Worm (Caenorhabditis elegans) whole organism, L1 larva: ENCODE data around the gene aex-4.
A peak's percentile ranks its signal among the peaks of the same experiment; 100 is the strongest.

ENCODE experiments used
- C16A3.4 ChIP-seq: fragments of 150-350 bp; optimal IDR thresholded peaks from 2 replicates; lab custom pipeline; 2014; ENCODE audit warnings: missing biosample characterization, missing genetic modification characterization
- F16B12.6 ChIP-seq: fragments of 150-350 bp; optimal IDR thresholded peaks from 2 replicates; lab custom pipeline; 2014; ENCODE audit warnings: missing biosample characterization, missing genetic modification characterization
- Y116A8C.19 ChIP-seq: sonication (generic microtip); optimal IDR thresholded peaks from 2 replicates; lab custom pipeline; 2016; ENCODE audit warnings: missing compliant biosample characterization, missing genetic modification characterization, borderline replicate concordance
- aly-2 ChIP-seq: fragments of 150-350 bp; optimal IDR thresholded peaks from 2 replicates; lab custom pipeline; 2014; ENCODE audit warnings: missing biosample characterization, missing genetic modification characterization
- blmp-1 ChIP-seq: fragments of 150-350 bp; optimal IDR thresholded peaks from 2 replicates; lab custom pipeline; 2014; ENCODE audit warnings: missing biosample characterization, missing genetic modification characterization
- ceh-8 ChIP-seq: fragments of 200-800 bp; sonication (Bioruptor generic); optimal IDR thresholded peaks from 2 replicates; lab custom pipeline; 2018; ENCODE audit warnings: mild to moderate bottlenecking, missing genetic modification characterization, moderate library complexity, missing compliant biosample characterization
- ceh-82 ChIP-seq, 3 experiments: fragments of 150-350 bp in 1 of 3; sonication (generic microtip) in 2 of 3; optimal IDR thresholded peaks; 2 replicates each; lab custom pipeline; 2014 to 2017; ENCODE audit warnings: missing biosample characterization in 3 of 3, missing genetic modification characterization in 3 of 3
- efl-1 ChIP-seq, 4 experiments: fragments of 150-350 bp; optimal IDR thresholded peaks in 3 of 4; peaks in 1 of 4; 1 replicate in 1 of 4; 2 replicates in 3 of 4; lab custom pipeline; 2014; ENCODE audit warnings: missing biosample characterization in 2 of 4, missing genetic modification characterization in 2 of 4, missing genetic modification reagents in 2 of 4
- egl-13 ChIP-seq: sonication (generic microtip); optimal IDR thresholded peaks from 2 replicates; lab custom pipeline; 2016; ENCODE audit warnings: missing genotype, missing genetic modification reagents, missing genetic modification characterization, missing compliant biosample characterization
- egl-27 ChIP-seq, 2 experiments: fragments of 150-350 bp in 1 of 2; sonication (generic microtip); optimal IDR thresholded peaks; 3 replicates each; lab custom pipeline; 2017 to 2018; ENCODE audit warnings: missing biosample characterization in 2 of 2, missing genetic modification characterization in 2 of 2, missing genetic modification reagents in 2 of 2
- elt-3 ChIP-seq, 6 experiments: fragments of 150-350 bp in 1 of 6; sonication (generic microtip); optimal IDR thresholded peaks; 2 replicates each; lab custom pipeline; 2017 to 2018; ENCODE audit warnings: missing biosample characterization in 6 of 6, missing genetic modification characterization in 6 of 6, inconsistent platforms in 1 of 6
- ets-5 ChIP-seq: fragments of 200-800 bp; sonication (Bioruptor generic); IDR thresholded peaks from 2 replicates; pipeline ENCODE4 v1.3.6; 2022; ENCODE audit warnings: missing genetic modification characterization, missing compliant biosample characterization
- fkh-10 ChIP-seq: sonication (generic microtip); optimal IDR thresholded peaks from 2 replicates; lab custom pipeline; 2017; ENCODE audit warnings: missing biosample characterization, missing genetic modification reagents, missing genetic modification characterization
- fkh-8 ChIP-seq: sonication (generic microtip); optimal IDR thresholded peaks from 2 replicates; lab custom pipeline; 2016; ENCODE audit warnings: mild to moderate bottlenecking, missing genetic modification characterization, missing compliant biosample characterization
- fos-1 ChIP-seq: fragments of 150-350 bp; optimal IDR thresholded peaks from 2 replicates; lab custom pipeline; 2014; ENCODE audit warnings: missing biosample characterization, missing genetic modification characterization
- grh-1 ChIP-seq: fragments of 200-800 bp; sonication (Bioruptor generic); IDR thresholded peaks from 2 replicates; pipeline ENCODE4 v1.3.6; 2022; ENCODE audit warnings: missing genetic modification reagents, missing genetic modification characterization, missing compliant biosample characterization
- hlh-4 ChIP-seq: sonication (generic microtip); optimal IDR thresholded peaks from 2 replicates; lab custom pipeline; 2016; ENCODE audit warnings: mild to moderate bottlenecking, missing genetic modification characterization, missing compliant biosample characterization
- isw-1 ChIP-seq: fragments of 200-800 bp; sonication (Bioruptor generic); IDR thresholded peaks from 2 replicates; pipeline ENCODE4 v1.3.6; 2022; ENCODE audit warnings: missing genetic modification characterization, missing compliant biosample characterization
- lin-14 ChIP-seq: fragments of 200-800 bp; sonication (Bioruptor generic); optimal IDR thresholded peaks from 2 replicates; lab custom pipeline; 2018; ENCODE audit warnings: mild to moderate bottlenecking, missing genetic modification characterization, moderate library complexity, missing compliant biosample characterization
- lin-15B ChIP-seq: fragments of 150-350 bp; sonication (generic microtip); optimal IDR thresholded peaks from 3 replicates; lab custom pipeline; 2014; ENCODE audit warnings: missing biosample characterization, missing genetic modification characterization
- lin-35 ChIP-seq, 2 experiments: fragments of 150-350 bp; optimal IDR thresholded peaks; 2 replicates each; lab custom pipeline; 2014; ENCODE audit warnings: missing biosample characterization in 2 of 2, missing genetic modification characterization in 2 of 2, missing genetic modification reagents in 2 of 2
- lin-39 ChIP-seq: fragments of 150-350 bp; optimal IDR thresholded peaks from 2 replicates; lab custom pipeline; 2014; ENCODE audit warnings: missing biosample characterization, missing genetic modification reagents, missing genetic modification characterization
- mab-9 ChIP-seq: fragments of 200-800 bp; sonication (Bioruptor generic); IDR thresholded peaks from 2 replicates; pipeline ENCODE4 v1.3.6; 2022; ENCODE audit warnings: missing genetic modification reagents, missing genetic modification characterization, missing compliant biosample characterization
- nhr-19 ChIP-seq: fragments of 200-800 bp; sonication (Bioruptor generic); conservative IDR thresholded peaks from 2 replicates; pipeline ENCODE4 v1.3.6; 2022; ENCODE audit warnings: missing genetic modification characterization, missing compliant biosample characterization
- nhr-237 ChIP-seq: fragments of 150-350 bp; optimal IDR thresholded peaks from 2 replicates; lab custom pipeline; 2014; ENCODE audit warnings: missing biosample characterization, missing genetic modification characterization
- nhr-28 ChIP-seq: fragments of 150-350 bp; optimal IDR thresholded peaks from 2 replicates; lab custom pipeline; 2014; ENCODE audit warnings: missing biosample characterization, missing genetic modification characterization
- nhr-71 ChIP-seq: sonication (generic microtip); optimal IDR thresholded peaks from 2 replicates; lab custom pipeline; 2016; ENCODE audit warnings: mild to moderate bottlenecking, missing genetic modification characterization, moderate library complexity, missing compliant biosample characterization
- nhr-76 ChIP-seq: sonication (generic microtip); optimal IDR thresholded peaks from 2 replicates; lab custom pipeline; 2017; ENCODE audit warnings: missing biosample characterization, missing genetic modification characterization
- nhr-84 ChIP-seq: sonication (generic microtip); optimal IDR thresholded peaks from 2 replicates; lab custom pipeline; 2017; ENCODE audit warnings: missing biosample characterization, missing genetic modification characterization
- nhr-85 ChIP-seq: sonication (generic microtip); peaks from one replicate; lab custom pipeline; 2016; ENCODE audit warnings: missing genetic modification characterization, inconsistent platforms, missing compliant biosample characterization
- pax-3 ChIP-seq: fragments of 200-800 bp; sonication (Bioruptor generic); optimal IDR thresholded peaks from 2 replicates; lab custom pipeline; 2018; ENCODE audit warnings: mild to moderate bottlenecking, missing genetic modification characterization, moderate library complexity, missing compliant biosample characterization
- pqm-1 ChIP-seq: sonication (generic microtip); optimal IDR thresholded peaks from 3 replicates; lab custom pipeline; 2017; ENCODE audit warnings: missing biosample characterization, missing genetic modification characterization
- rnt-1 ChIP-seq: sonication (generic microtip); optimal IDR thresholded peaks from 2 replicates; lab custom pipeline; 2016; ENCODE audit warnings: mild to moderate bottlenecking, missing genetic modification characterization, moderate library complexity, missing compliant biosample characterization
- skn-1 ChIP-seq: fragments of 150-350 bp; optimal IDR thresholded peaks from 2 replicates; lab custom pipeline; 2014; ENCODE audit warnings: missing biosample characterization, missing genetic modification characterization
- snpc-4 ChIP-seq: fragments of 150-350 bp; optimal IDR thresholded peaks from 2 replicates; lab custom pipeline; 2014; ENCODE audit warnings: missing biosample characterization, missing genetic modification characterization
- snu-23 ChIP-seq: sonication (generic microtip); optimal IDR thresholded peaks from 2 replicates; lab custom pipeline; 2016; ENCODE audit warnings: missing genetic modification characterization, missing compliant biosample characterization
- sox-4 ChIP-seq: sonication (generic microtip); optimal IDR thresholded peaks from 2 replicates; lab custom pipeline; 2016; ENCODE audit warnings: missing genetic modification characterization, missing compliant biosample characterization
- sup-37 ChIP-seq: fragments of 200-800 bp; sonication (Bioruptor generic); optimal IDR thresholded peaks from 2 replicates; lab custom pipeline; 2018; ENCODE audit warnings: mild to moderate bottlenecking, missing genetic modification characterization, missing compliant biosample characterization
- swsn-7 ChIP-seq: sonication (generic microtip); optimal IDR thresholded peaks from 2 replicates; lab custom pipeline; 2016; ENCODE audit warnings: missing genetic modification characterization, missing compliant biosample characterization
- tlp-1 ChIP-seq: fragments of 150-350 bp; optimal IDR thresholded peaks from 2 replicates; lab custom pipeline; 2014; ENCODE audit warnings: missing biosample characterization, missing genetic modification characterization
- unc-62 ChIP-seq: fragments of 150-350 bp; optimal IDR thresholded peaks from 2 replicates; lab custom pipeline; 2014; ENCODE audit warnings: missing biosample characterization, missing genetic modification reagents, missing genetic modification characterization
- unc-86 ChIP-seq: sonication (generic microtip); optimal IDR thresholded peaks from 2 replicates; lab custom pipeline; 2016; ENCODE audit warnings: missing genetic modification characterization, missing compliant biosample characterization
- unc-98 ChIP-seq: fragments of 200-800 bp; sonication (Bioruptor generic); IDR thresholded peaks from 2 replicates; pipeline ENCODE4 v1.3.6; 2022; ENCODE audit warnings: missing genetic modification characterization, missing compliant biosample characterization
- ztf-11 ChIP-seq, 2 experiments: sonication (generic microtip); optimal IDR thresholded peaks; 2 replicates each; lab custom pipeline; 2016 to 2017; ENCODE audit warnings: missing genetic modification characterization in 2 of 2, missing biosample characterization in 1 of 2, missing compliant biosample characterization in 1 of 2
- ztf-4 ChIP-seq: fragments of 150-350 bp; optimal IDR thresholded peaks from 2 replicates; lab custom pipeline; 2014; ENCODE audit warnings: missing biosample characterization, missing genetic modification characterization

Gene aex-4

ce11 chrX:3694172-3694571, 34.9 kb upstream of the aex-4 start (continued):
- TF ChIP-seq elt-3 (tag; optimal IDR thresholded peaks at IDR 0.05; lab: Kevin White, UChicago): no peak
- no peak for TF ChIP-seq lin-15B (tag; lab: Kevin White, UChicago)
- no peak for TF ChIP-seq unc-98 (GFP tag; lab: Robert Waterston, UW)
- TF ChIP-seq Y116A8C.19 (tag; lab: Kevin White, UChicago): no peak
- TF ChIP-seq snpc-4 (tag; lab: Kevin White, UChicago): no peak
- no peak for TF ChIP-seq nhr-28 (tag; lab: Kevin White, UChicago)
- no peak for TF ChIP-seq ets-5 (GFP tag; lab: Robert Waterston, UW)
- no peak for TF ChIP-seq C16A3.4 (tag; lab: Kevin White, UChicago)
- no peak for TF ChIP-seq mab-9 (GFP tag; lab: Robert Waterston, UW)
- no peak for TF ChIP-seq lin-39 (tag; lab: Kevin White, UChicago)
- peak; percentile 9 for TF ChIP-seq ceh-8 (GFP tag; lab: Kevin White, UChicago)
- TF ChIP-seq nhr-71: peak; percentile 67
- peak; percentile 64 for TF ChIP-seq snu-23
- no peak for TF ChIP-seq tlp-1 (tag; lab: Kevin White, UChicago)
- no peak for TF ChIP-seq nhr-76 (tag; lab: Kevin White, UChicago)
- no peak for TF ChIP-seq isw-1 (GFP tag; lab: Robert Waterston, UW)
- TF ChIP-seq nhr-19 (GFP tag; lab: Robert Waterston, UW): peak; percentile 39; the same call in 1 of the 2 replicates
- TF ChIP-seq swsn-7 (tag; lab: Kevin White, UChicago): peak; percentile 48
- no peak for TF ChIP-seq grh-1
- TF ChIP-seq hlh-4 (tag; lab: Kevin White, UChicago): no peak
- no peak for TF ChIP-seq ztf-4 (tag; lab: Kevin White, UChicago)
- TF ChIP-seq nhr-237 (tag; lab: Kevin White, UChicago): no peak
- TF ChIP-seq pqm-1 (tag; lab: Kevin White, UChicago): no peak
- no peak for TF ChIP-seq egl-13 (tag; lab: Kevin White, UChicago)
- TF ChIP-seq skn-1: peak; percentile 20
- TF ChIP-seq nhr-84 (tag; lab: Kevin White, UChicago): no peak
- TF ChIP-seq egl-27 (tag; optimal IDR thresholded peaks at IDR 0.05; lab: Kevin White, UChicago): no peak
- TF ChIP-seq unc-62 (GFP tag; lab: Kevin White, UChicago): no peak
- TF ChIP-seq aly-2: no peak
- peak; percentile 40 for TF ChIP-seq blmp-1 (tag; lab: Kevin White, UChicago)
- no peak for TF ChIP-seq pax-3
- no peak for TF ChIP-seq F16B12.6 (tag; lab: Kevin White, UChicago)

- TF ChIP-seq fos-1 (tag; lab: Kevin White, UChicago): no peak
- TF ChIP-seq sup-37 (GFP tag; lab: Kevin White, UChicago): no peak
- TF ChIP-seq grh-1: no peak
- TF ChIP-seq blmp-1 (tag; lab: Kevin White, UChicago): peak; percentile 67
Measured at ce11 chrX:3695826-3696225, 33.3 kb upstream of the aex-4 start.

- TF ChIP-seq pqm-1 (tag; lab: Kevin White, UChicago) (no peak), efl-1 (optimal IDR thresholded peaks at IDR 0.05; lab: Kevin White, UChicago) (no peak), efl-1 (GFP tag; optimal IDR thresholded peaks at IDR 0.05 in 1 of 2; lab: Kevin White, UChicago) (peak in 1 of 2 experiments; percentile 32)
- TF ChIP-seq, all 84 proteins: peak for 1
Measured at ce11 chrX:3696603-3697002, 32.5 kb upstream of the aex-4 start, which contains the start of gene C01C4.3. Gene C01C4.3, plus strand, starts transcription at chrX:3696903.

ce11 chrX:3697623-3698022, 31.5 kb upstream of the aex-4 start:
- peak; percentile 51 for TF ChIP-seq fkh-10 (GFP tag; lab: Kevin White, UChicago)
- peak; percentile 44 to 66 (median 48) for TF ChIP-seq ceh-82 (tag; optimal IDR thresholded peaks at IDR 0.05; lab: Kevin White, UChicago)
- peak; percentile 62 for TF ChIP-seq nhr-85 (tag; lab: Kevin White, UChicago)
- no peak for TF ChIP-seq grh-1
- peak in 1 of 2 experiments; percentile 56 for TF ChIP-seq ztf-11 (tag; optimal IDR thresholded peaks at IDR 0.05; lab: Kevin White, UChicago)
- peak; percentile 79 for TF ChIP-seq nhr-71
- TF ChIP-seq swsn-7 (tag; lab: Kevin White, UChicago): peak; percentile 75
- TF ChIP-seq ceh-8 (GFP tag; lab: Kevin White, UChicago): peak; percentile 72
- TF ChIP-seq snu-23: peak; percentile 82
- no peak for TF ChIP-seq egl-27 (tag; optimal IDR thresholded peaks at IDR 0.05; lab: Kevin White, UChicago)
- peak in 1 of 2 experiments; percentile 74 for TF ChIP-seq lin-35 (GFP tag; optimal IDR thresholded peaks at IDR 0.05; lab: Kevin White, UChicago)
- TF ChIP-seq lin-14 (GFP tag; lab: Kevin White, UChicago): peak; percentile 72
- TF ChIP-seq nhr-76 (tag; lab: Kevin White, UChicago): no peak
- peak; percentile 39 for TF ChIP-seq sox-4
- TF ChIP-seq egl-13 (tag; lab: Kevin White, UChicago): peak; percentile 69
- no peak for TF ChIP-seq lin-15B (tag; lab: Kevin White, UChicago)
- peak in 2 of 6 experiments; percentile 19 to 36 for TF ChIP-seq elt-3 (tag; optimal IDR thresholded peaks at IDR 0.05; lab: Kevin White, UChicago)
- peak; percentile 55 for TF ChIP-seq fkh-8 (tag; lab: Kevin White, UChicago)
- peak; percentile 12 for TF ChIP-seq blmp-1 (tag; lab: Kevin White, UChicago)
- peak; percentile 69 for TF ChIP-seq rnt-1 (tag; lab: Kevin White, UChicago)
- peak; percentile 56 for TF ChIP-seq unc-86 (tag; lab: Kevin White, UChicago)
- TF ChIP-seq pax-3: peak; percentile 35
